Worm (Caenorhabditis elegans): ENCODE data around the gene sdz-18.

DNA sequence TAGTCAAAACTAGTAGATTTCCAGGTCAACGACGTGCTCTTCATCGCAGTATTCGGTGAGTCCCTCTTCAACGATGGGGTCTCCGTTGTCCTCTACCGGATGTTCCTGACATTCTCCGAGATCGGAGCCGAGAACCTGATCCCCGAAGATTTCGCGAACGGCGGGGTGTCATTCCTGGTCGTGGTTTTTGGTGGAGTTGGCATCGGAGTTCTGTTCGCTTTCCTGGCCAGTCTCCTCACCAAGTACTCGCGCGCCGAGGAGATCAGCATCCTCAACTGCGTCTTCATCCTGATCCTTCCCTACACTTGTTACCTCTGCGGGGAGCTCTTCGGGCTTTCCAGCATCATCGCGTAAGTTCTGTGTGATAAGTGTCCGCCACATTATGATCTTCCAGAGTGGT lies 33.6 kb downstream of the sdz-18 start:
- TF ChIP-seq nfya-1 (tag; optimal IDR thresholded peaks at IDR 0.05; ENCODE audit: insufficient read depth) (no peak), egl-27 (tag; optimal IDR thresholded peaks at IDR 0.05) (no peak), tbx-2 (tag; optimal IDR thresholded peaks at IDR 0.05) (no peak), fkh-2 (tag; optimal IDR thresholded peaks at IDR 0.05) (no peak), lin-39 (tag; optimal IDR thresholded peaks at IDR 0.05) (no peak), ama-1 (optimal IDR thresholded peaks at IDR 0.05) (no peak)
